Fruit fly (Drosophila melanogaster) whole organism, embryonic: ENCODE results near the gene Hsp22.

Source experiments
- ATbp ChIP-seq: fragments of 200-800 bp; sonication (Bioruptor generic); optimal IDR thresholded peaks from 2 replicates; lab custom pipeline; 2017; ENCODE audit warnings: missing biosample characterization, mild to moderate bottlenecking, missing genetic modification characterization, missing genetic modification reagents
- CG10959 ChIP-seq: fragments of 200-800 bp; sonication (Bioruptor generic); IDR thresholded peaks from 2 replicates; pipeline ENCODE4 v1.3.6; 2022; ENCODE audit warnings: missing biosample characterization, missing genetic modification characterization
- CG1233 ChIP-seq: fragments of 200-800 bp; sonication (Bioruptor generic); optimal IDR thresholded peaks from 4 replicates; lab custom pipeline; 2018; ENCODE audit warnings: missing biosample characterization, mild to moderate bottlenecking, missing genetic modification characterization
- CG15514 ChIP-seq: fragments of 200-800 bp; sonication (Bioruptor generic); optimal IDR thresholded peaks from 3 replicates; lab custom pipeline; 2017; ENCODE audit warnings: missing biosample characterization, missing genetic modification characterization, mild to moderate bottlenecking, moderate library complexity, missing genetic modification reagents
- CG2678 ChIP-seq: fragments of 200-800 bp; sonication (Bioruptor generic); optimal IDR thresholded peaks from 3 replicates; lab custom pipeline; 2019; ENCODE audit warnings: missing biosample characterization, mild to moderate bottlenecking, missing genetic modification characterization, moderate library complexity
- CG3163 ChIP-seq: fragments of 200-800 bp; sonication (Bioruptor generic); optimal IDR thresholded peaks from 3 replicates; lab custom pipeline; 2016; ENCODE audit warnings: missing biosample characterization, missing genetic modification characterization
- CG32532 ChIP-seq: fragments of 200-800 bp; sonication (Bioruptor generic); IDR thresholded peaks from 2 replicates; pipeline ENCODE4 v1.3.6; 2022; ENCODE audit warnings: missing biosample characterization, missing genetic modification characterization
- CG4730 ChIP-seq: fragments of 200-800 bp; sonication (Bioruptor generic); IDR thresholded peaks from 2 replicates; pipeline ENCODE4 v1.3.6; 2022; ENCODE audit warnings: missing biosample characterization, missing genetic modification characterization
- CG6683 ChIP-seq: fragments of 200-800 bp; sonication (Bioruptor generic); optimal IDR thresholded peaks from 2 replicates; lab custom pipeline; 2017; ENCODE audit warnings: missing biosample characterization, mild to moderate bottlenecking, missing genetic modification characterization, missing genetic modification reagents
- CG7372 ChIP-seq: fragments of 200-800 bp; sonication (Bioruptor generic); IDR thresholded peaks from 2 replicates; pipeline ENCODE4 v1.3.6; 2022; ENCODE audit warnings: missing biosample characterization, missing genetic modification characterization
- CG8281 ChIP-seq: fragments of 200-800 bp; sonication (Bioruptor generic); optimal IDR thresholded peaks from 2 replicates; lab custom pipeline; 2018; ENCODE audit warnings: missing biosample characterization, mild to moderate bottlenecking, missing genetic modification characterization, moderate library complexity
- CG9437 ChIP-seq: fragments of 200-800 bp; sonication (Bioruptor generic); optimal IDR thresholded peaks from 2 replicates; lab custom pipeline; 2018; ENCODE audit warnings: missing biosample characterization, mild to moderate bottlenecking, missing genetic modification characterization
- CG9817 ChIP-seq: fragments of 200-800 bp; sonication (Bioruptor generic); optimal IDR thresholded peaks from 2 replicates; lab custom pipeline; 2018; ENCODE audit warnings: missing biosample characterization, mild to moderate bottlenecking, missing genetic modification characterization, moderate library complexity
- CrebB ChIP-seq: fragments of 200-800 bp; sonication (Bioruptor generic); optimal IDR thresholded peaks from 3 replicates; lab custom pipeline; 2018; ENCODE audit warnings: missing biosample characterization, mild to moderate bottlenecking, missing genetic modification characterization
- Elba2 ChIP-seq: fragments of 200-800 bp; sonication (Bioruptor generic); optimal IDR thresholded peaks from 3 replicates; lab custom pipeline; 2016; ENCODE audit warnings: missing biosample characterization, missing genetic modification characterization
- HmgZ ChIP-seq: fragments of 200-800 bp; sonication (Bioruptor generic); optimal IDR thresholded peaks from 2 replicates; lab custom pipeline; 2018; ENCODE audit warnings: missing biosample characterization, mild to moderate bottlenecking, missing genetic modification characterization
- NFAT ChIP-seq: fragments of 200-800 bp; sonication (Bioruptor generic); IDR thresholded peaks from 2 replicates; pipeline ENCODE4 v1.3.6; 2022; ENCODE audit warnings: missing biosample characterization, missing genetic modification characterization
- Opbp ChIP-seq: fragments of 200-800 bp; sonication (Bioruptor generic); IDR thresholded peaks from 3 replicates; pipeline ENCODE4 v1.3.6; 2022; ENCODE audit warnings: missing biosample characterization, missing genetic modification characterization; ENCODE audit not compliant: partially characterized antibody
- Optix ChIP-seq: fragments of 200-800 bp; sonication (Bioruptor generic); IDR thresholded peaks from 3 replicates; pipeline ENCODE4 v1.3.6; 2022; ENCODE audit warnings: missing biosample characterization, missing genetic modification characterization
- PHDP ChIP-seq: fragments of 200-800 bp; sonication (Bioruptor generic); optimal IDR thresholded peaks from 3 replicates; lab custom pipeline; 2018; ENCODE audit warnings: missing biosample characterization, mild to moderate bottlenecking, missing genetic modification characterization, moderate library complexity
- Sox100B ChIP-seq: fragments of 200-800 bp; sonication (Bioruptor generic); optimal IDR thresholded peaks from 3 replicates; lab custom pipeline; 2018; ENCODE audit warnings: missing biosample characterization, mild to moderate bottlenecking, missing genetic modification characterization
- Sox102F ChIP-seq: fragments of 200-800 bp; sonication (Bioruptor generic); optimal IDR thresholded peaks from 2 replicates; lab custom pipeline; 2018; ENCODE audit warnings: missing biosample characterization, mild to moderate bottlenecking, missing genetic modification characterization, moderate library complexity
- YL-1 ChIP-seq: fragments of 200-800 bp; sonication (Bioruptor generic); optimal IDR thresholded peaks from 3 replicates; lab custom pipeline; 2017; ENCODE audit warnings: missing biosample characterization, mild to moderate bottlenecking, missing genetic modification characterization
- ab ChIP-seq: fragments of 200-800 bp; sonication (Bioruptor generic); optimal IDR thresholded peaks from 2 replicates; lab custom pipeline; 2016; ENCODE audit warnings: missing biosample characterization, missing genetic modification characterization
- ac ChIP-seq: fragments of 200-800 bp; sonication (Bioruptor generic); optimal IDR thresholded peaks from 3 replicates; lab custom pipeline; 2017; ENCODE audit warnings: missing biosample characterization, mild to moderate bottlenecking, missing genetic modification characterization
- ato ChIP-seq: fragments of 200-800 bp; sonication (Bioruptor generic); IDR thresholded peaks from 2 replicates; pipeline ENCODE4 v1.3.6; 2022; ENCODE audit warnings: missing biosample characterization, missing genetic modification characterization; ENCODE audit not compliant: partially characterized antibody
- cato ChIP-seq: fragments of 200-800 bp; sonication (Bioruptor generic); optimal IDR thresholded peaks from 2 replicates; lab custom pipeline; 2016; ENCODE audit warnings: missing biosample characterization, missing genetic modification characterization, borderline replicate concordance
- chn ChIP-seq: fragments of 200-800 bp; sonication (Bioruptor generic); optimal IDR thresholded peaks from 2 replicates; lab custom pipeline; 2016; ENCODE audit warnings: missing biosample characterization, missing genetic modification characterization
- corto ChIP-seq: fragments of 200-800 bp; sonication (Bioruptor generic); optimal IDR thresholded peaks from 2 replicates; lab custom pipeline; 2016; ENCODE audit warnings: missing biosample characterization, mild to moderate bottlenecking, missing genetic modification characterization, moderate library complexity
- dati ChIP-seq: fragments of 200-800 bp; sonication (Bioruptor generic); IDR thresholded peaks from 2 replicates; pipeline ENCODE4 v1.3.6; 2022; ENCODE audit warnings: missing biosample characterization, missing genetic modification characterization
- eyg ChIP-seq: fragments of 200-800 bp; sonication (Bioruptor generic); optimal IDR thresholded peaks from 3 replicates; lab custom pipeline; 2016; ENCODE audit warnings: missing biosample characterization, missing genetic modification characterization
- gem ChIP-seq: fragments of 200-800 bp; sonication (Bioruptor generic); optimal IDR thresholded peaks from 2 replicates; lab custom pipeline; 2019; ENCODE audit warnings: missing biosample characterization, mild to moderate bottlenecking, missing genetic modification characterization, moderate library complexity
- gsb-n ChIP-seq: fragments of 200-800 bp; sonication (Bioruptor generic); optimal IDR thresholded peaks from 3 replicates; lab custom pipeline; 2018; ENCODE audit warnings: missing biosample characterization, mild to moderate bottlenecking, missing genetic modification characterization
- hb ChIP-seq: fragments of 200-800 bp; sonication (Bioruptor generic); IDR thresholded peaks from 3 replicates; pipeline ENCODE4 v1.3.6; 2022; ENCODE audit warnings: missing biosample characterization, missing genetic modification characterization; ENCODE audit not compliant: partially characterized antibody
- insv ChIP-seq, 2 experiments: fragments of 200-800 bp; sonication (Bioruptor generic); optimal IDR thresholded peaks; 3 replicates each; lab custom pipeline; 2016 to 2018; ENCODE audit warnings: missing biosample characterization in 2 of 2, missing genetic modification characterization in 2 of 2
- kah ChIP-seq: fragments of 200-800 bp; sonication (Bioruptor generic); optimal IDR thresholded peaks from 2 replicates; lab custom pipeline; 2018; ENCODE audit warnings: missing biosample characterization, mild to moderate bottlenecking, missing genetic modification characterization
- pb ChIP-seq: fragments of 200-800 bp; sonication (Bioruptor generic); optimal IDR thresholded peaks from 3 replicates; lab custom pipeline; 2016; ENCODE audit warnings: missing biosample characterization, missing genetic modification characterization
- rib ChIP-seq: fragments of 200-800 bp; sonication (Bioruptor generic); IDR thresholded peaks from 2 replicates; pipeline ENCODE4 v1.3.6; 2022; ENCODE audit warnings: missing biosample characterization, missing genetic modification characterization
- ro ChIP-seq: fragments of 200-800 bp; sonication (Bioruptor generic); IDR thresholded peaks from 2 replicates; pipeline ENCODE4 v1.3.6; 2022; ENCODE audit warnings: missing biosample characterization, missing genetic modification characterization
- slou ChIP-seq: fragments of 200-800 bp; sonication (Bioruptor generic); optimal IDR thresholded peaks from 3 replicates; lab custom pipeline; 2016; ENCODE audit warnings: missing biosample characterization, missing genetic modification characterization
- sr ChIP-seq: fragments of 200-800 bp; sonication (Bioruptor generic); IDR thresholded peaks from 3 replicates; pipeline ENCODE4 v1.3.6; 2022; ENCODE audit warnings: missing biosample characterization, missing genetic modification characterization
- stwl ChIP-seq: fragments of 200-800 bp; sonication (Bioruptor generic); optimal IDR thresholded peaks from 3 replicates; lab custom pipeline; 2018; ENCODE audit warnings: missing biosample characterization, mild to moderate bottlenecking, missing genetic modification characterization, moderate library complexity
- tgo ChIP-seq: fragments of 200-800 bp; sonication (Bioruptor generic); IDR thresholded peaks from 3 replicates; pipeline ENCODE4 v1.3.6; 2022; ENCODE audit warnings: missing biosample characterization, missing genetic modification characterization
- unpg ChIP-seq: fragments of 200-800 bp; sonication (Bioruptor generic); optimal IDR thresholded peaks from 3 replicates; lab custom pipeline; 2018; ENCODE audit warnings: missing biosample characterization, mild to moderate bottlenecking, missing genetic modification characterization, moderate library complexity
- usp ChIP-seq: fragments of >200 bp; optimal IDR thresholded peaks from 2 replicates; lab custom pipeline; 2017; ENCODE audit warnings: missing biosample characterization, missing genetic modification characterization

Gene Hsp22

dm6 chr3L:9410754-9411423, 38.2 kb downstream of the Hsp22 start, which contains the start of the genes CG4022 and Cpsf5 (continued):
- no peak for TF ChIP-seq Opbp (GFP tag; lab: Robert Waterston, UW)
- peak; percentile 45 for TF ChIP-seq ab (GFP tag; lab: Kevin White, UChicago)
- peak; percentile 62 for TF ChIP-seq ATbp (GFP tag; lab: Kevin White, UChicago)
- TF ChIP-seq CG3163 (GFP tag; lab: Kevin White, UChicago): peak; percentile 18
- peak; percentile 84 for TF ChIP-seq chn (GFP tag; lab: Kevin White, UChicago)
- peak; percentile 25; the same call in 1 of the 2 replicates for TF ChIP-seq dati (GFP tag; lab: Robert Waterston, UW)
- TF ChIP-seq ac (GFP tag; lab: Kevin White, UChicago): peak; percentile 20
- no peak for TF ChIP-seq corto (GFP tag; lab: Kevin White, UChicago)
- peak; percentile 36 for TF ChIP-seq CG8281 (tag; lab: Kevin White, UChicago)
- peak; percentile 85 for TF ChIP-seq CG2678 (tag; lab: Kevin White, UChicago)

- TF ChIP-seq slou (GFP tag; lab: Kevin White, UChicago): no peak
- no peak for TF ChIP-seq PHDP (tag; lab: Kevin White, UChicago)
- TF ChIP-seq CG4730 (GFP tag; lab: Robert Waterston, UW): no peak
- no peak for TF ChIP-seq CG10959 (GFP tag; lab: Robert Waterston, UW)
- no peak for TF ChIP-seq stwl (tag; lab: Kevin White, UChicago)
- no peak for TF ChIP-seq CG9437 (GFP tag; lab: Kevin White, UChicago)
- TF ChIP-seq kah: no peak
- no peak for TF ChIP-seq unpg (GFP tag; lab: Kevin White, UChicago)
Observed at dm6 chr3L:9417288-9417687, 44.6 kb downstream of the Hsp22 start, which contains the start of gene CG3982. Gene CG3982 (minus strand): TSS chr3L:9417388.

DNA sequence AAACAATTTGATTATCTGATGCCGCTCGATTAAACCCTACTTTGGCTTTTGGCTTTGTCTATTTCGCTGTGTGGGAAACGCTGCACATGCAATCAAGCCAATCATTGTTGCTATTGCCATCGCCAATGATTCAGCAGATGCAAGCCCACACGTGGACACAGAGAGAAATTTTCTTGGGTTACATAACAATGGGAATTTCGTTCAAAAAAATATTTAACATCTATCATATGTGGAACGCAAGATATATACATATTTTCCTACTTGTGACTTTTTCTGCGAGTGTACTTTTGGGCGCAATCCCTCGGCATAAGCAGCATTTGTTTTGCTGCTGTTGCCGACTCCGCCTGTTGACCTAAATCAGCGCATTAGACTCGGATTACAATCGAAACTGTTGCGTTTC, 46.6 kb downstream of the Hsp22 start:
- TF ChIP-seq CG1233 (GFP tag; lab: Kevin White, UChicago) (no peak), ro (GFP tag; lab: Robert Waterston, UW) (no peak), eyg (GFP tag; lab: Kevin White, UChicago) (no peak), ato (GFP tag; lab: Robert Waterston, UW) (no peak), Sox100B (GFP tag; lab: Kevin White, UChicago) (no peak), tgo (GFP tag; lab: Robert Waterston, UW) (no peak; the same call in 2 of the 3 replicates), rib (no peak), Optix (0 out of 3 replicates have a peak, but pooled peaks have one; percentile 33), usp (GFP tag; lab: Kevin White, UChicago) (no peak), Sox102F (GFP tag; lab: Kevin White, UChicago) (peak; percentile 25), insv (GFP tag; optimal IDR thresholded peaks at IDR 0.05; lab: Kevin White, UChicago) (no peak), CG6683 (GFP tag; lab: Kevin White, UChicago) (no peak), unpg (GFP tag; lab: Kevin White, UChicago) (no peak), sr (GFP tag; lab: Robert Waterston, UW) (0 out of 3 replicates have a peak, but pooled peaks have one; percentile 25), CG32532 (0 out of 2 replicates have a peak, but pooled peaks have one; percentile 9), gsb-n (tag; lab: Kevin White, UChicago) (no peak), CG15514 (GFP tag; lab: Kevin White, UChicago) (no peak), CrebB (tag; lab: Kevin White, UChicago) (no peak), gem (tag; lab: Kevin White, UChicago) (no peak), HmgZ (no peak), YL-1 (GFP tag; lab: Kevin White, UChicago) (no peak), cato (no peak), CG9817 (tag; lab: Kevin White, UChicago) (no peak), Elba2 (no peak), pb (GFP tag; lab: Kevin White, UChicago) (no peak), dati (GFP tag; lab: Robert Waterston, UW) (no peak), hb (no peak), CG7372 (GFP tag; lab: Robert Waterston, UW) (no peak), NFAT (no peak)
